Fruit fly (Drosophila melanogaster) whole organism: ENCODE results near the gene CG13481.

Source experiments
- CG8478 ChIP-seq: fragments of >200 bp; optimal IDR thresholded peaks from 2 replicates; lab custom pipeline; 2018; ENCODE audit warnings: inconsistent platforms
- Dll ChIP-seq: fragments of >200 bp; optimal IDR thresholded peaks from 2 replicates; lab custom pipeline; 2017
- EcR ChIP-seq, 2 experiments: fragments of >200 bp; optimal IDR thresholded peaks; 2 replicates each; lab custom pipeline; 2017; ENCODE audit warnings: missing biosample characterization in 2 of 2, missing genetic modification characterization in 2 of 2, missing genetic modification reagents in 2 of 2
- pan ChIP-seq: fragments of >200 bp; optimal IDR thresholded peaks from 2 replicates; lab custom pipeline; 2017
- psq ChIP-seq: fragments of >200 bp; optimal IDR thresholded peaks from 2 replicates; lab custom pipeline; 2017
- usp ChIP-seq: fragments of >200 bp; optimal IDR thresholded peaks from 2 replicates; lab custom pipeline; 2017; ENCODE audit warnings: missing biosample characterization, missing genetic modification characterization, mixed read lengths

CG13481 gene

dm6 chr3L:14369607-14370006, at the start of gene CG13481:
CG13481 (minus strand) TSS chr3L:14369707.
- TF ChIP-seq CG8478 (no peak), psq (lab: Kevin White, UChicago) (no peak), usp (GFP tag; lab: Kevin White, UChicago) (no peak), EcR (GFP tag; optimal IDR thresholded peaks at IDR 0.05; lab: Kevin White, UChicago) (no peak), pan (lab: Kevin White, UChicago) (no peak), Dll (lab: Kevin White, UChicago) (no peak)

dm6 chr3L:14410892-14411291, 41.4 kb upstream of the CG13481 start:
- no peak for TF ChIP-seq psq (lab: Kevin White, UChicago)
- TF ChIP-seq CG8478, result no peak
- TF ChIP-seq Dll (lab: Kevin White, UChicago), result no peak
- TF ChIP-seq pan (lab: Kevin White, UChicago), result no peak
- no peak for TF ChIP-seq usp (GFP tag; lab: Kevin White, UChicago)
- TF ChIP-seq EcR (GFP tag; optimal IDR thresholded peaks at IDR 0.05; lab: Kevin White, UChicago), result no peak

dm6 chr3L:14410146-14410676, 40.7 kb upstream of the CG13481 start, which contains the start of gene CG3919:
CG3919 (plus strand) TSS chr3L:14410626.
- TF ChIP-seq psq (lab: Kevin White, UChicago), result peak; percentile 34
- no peak for TF ChIP-seq CG8478

- TF ChIP-seq CG8478 (no peak), psq (lab: Kevin White, UChicago) (no peak), usp (GFP tag; lab: Kevin White, UChicago) (no peak), Dll (lab: Kevin White, UChicago) (no peak), EcR (GFP tag; optimal IDR thresholded peaks at IDR 0.05; lab: Kevin White, UChicago) (no peak), pan (lab: Kevin White, UChicago) (no peak)
Observed at dm6 chr3L:14409419-14410145, 40.1 kb upstream of the CG13481 start, which contains the start of gene stwl. stwl (minus strand) TSS chr3L:14409939.

- TF ChIP-seq psq (lab: Kevin White, UChicago) (no peak), Dll (lab: Kevin White, UChicago) (no peak), pan (lab: Kevin White, UChicago) (no peak), CG8478 (no peak), EcR (GFP tag; optimal IDR thresholded peaks at IDR 0.05; lab: Kevin White, UChicago) (no peak), usp (GFP tag; lab: Kevin White, UChicago) (no peak)
Observed at dm6 chr3L:14408734-14409133, 39.2 kb upstream of the CG13481 start.

- no peak for TF ChIP-seq CG8478
- TF ChIP-seq pan (lab: Kevin White, UChicago), result no peak
- TF ChIP-seq usp (GFP tag; lab: Kevin White, UChicago), result no peak
- no peak for TF ChIP-seq Dll (lab: Kevin White, UChicago)
- no peak for TF ChIP-seq psq (lab: Kevin White, UChicago)
Observed at dm6 chr3L:14406613-14407012, 37.1 kb upstream of the CG13481 start.

- no peak for TF ChIP-seq Dll (lab: Kevin White, UChicago)
Observed at dm6 chr3L:14402632-14403031, 33.1 kb upstream of the CG13481 start, which contains the start of gene CG3868. CG3868 (minus strand) TSS chr3L:14402725.

- TF ChIP-seq Dll (lab: Kevin White, UChicago), result no peak
- TF ChIP-seq EcR (GFP tag; optimal IDR thresholded peaks at IDR 0.05; lab: Kevin White, UChicago), result no peak
- TF ChIP-seq CG8478, result no peak
- TF ChIP-seq pan (lab: Kevin White, UChicago), result no peak
- TF ChIP-seq psq (lab: Kevin White, UChicago), result no peak
- TF ChIP-seq usp (GFP tag; lab: Kevin White, UChicago), result no peak
Observed at dm6 chr3L:14399873-14400272, 30.4 kb upstream of the CG13481 start.

- no peak for TF ChIP-seq pan (lab: Kevin White, UChicago)
- no peak for TF ChIP-seq EcR (GFP tag; optimal IDR thresholded peaks at IDR 0.05; lab: Kevin White, UChicago)
- TF ChIP-seq Dll (lab: Kevin White, UChicago), result no peak
- no peak for TF ChIP-seq CG8478
- no peak for TF ChIP-seq usp (GFP tag; lab: Kevin White, UChicago)
- TF ChIP-seq psq (lab: Kevin White, UChicago), result no peak
Observed at dm6 chr3L:14397020-14397602, 27.6 kb upstream of the CG13481 start.

dm6 chr3L:14389242-14389641, 19.7 kb upstream of the CG13481 start:
- no peak for TF ChIP-seq CG8478
- TF ChIP-seq Dll (lab: Kevin White, UChicago), result no peak
- no peak for TF ChIP-seq psq (lab: Kevin White, UChicago)
- TF ChIP-seq pan (lab: Kevin White, UChicago), result no peak
- no peak for TF ChIP-seq usp (GFP tag; lab: Kevin White, UChicago)
- no peak for TF ChIP-seq EcR (GFP tag; optimal IDR thresholded peaks at IDR 0.05; lab: Kevin White, UChicago)

dm6 chr3L:14381523-14381922, 12.0 kb upstream of the CG13481 start, which contains the start of gene CG43120:
CG43120 (plus strand) TSS chr3L:14381913.
- TF ChIP-seq pan (lab: Kevin White, UChicago), result no peak
- TF ChIP-seq CG8478, result no peak
- no peak for TF ChIP-seq EcR (GFP tag; optimal IDR thresholded peaks at IDR 0.05; lab: Kevin White, UChicago)
- TF ChIP-seq Dll (lab: Kevin White, UChicago), result no peak
- no peak for TF ChIP-seq usp (GFP tag; lab: Kevin White, UChicago)
- no peak for TF ChIP-seq psq (lab: Kevin White, UChicago)

- TF ChIP-seq EcR (GFP tag; optimal IDR thresholded peaks at IDR 0.05; lab: Kevin White, UChicago) (no peak), pan (lab: Kevin White, UChicago) (no peak), Dll (lab: Kevin White, UChicago) (no peak), usp (GFP tag; lab: Kevin White, UChicago) (no peak), psq (lab: Kevin White, UChicago) (no peak), CG8478 (no peak)
Observed at dm6 chr3L:14375863-14376262, 6.4 kb upstream of the CG13481 start.
